Worm (Caenorhabditis elegans) whole organism, late embryonic: ENCODE results near the gene pir-1.

Experiments used
- ama-1 ChIP-seq: fragments of 150-350 bp; optimal IDR thresholded peaks from 2 replicates; lab custom pipeline; 2014
- ceh-9 ChIP-seq: sonication (generic microtip); optimal IDR thresholded peaks from 2 replicates; lab custom pipeline; 2016; ENCODE audit warnings: mild to moderate bottlenecking, missing genetic modification characterization, inconsistent platforms, missing compliant biosample characterization
- dmd-4 ChIP-seq: sonication (generic microtip); optimal IDR thresholded peaks from 2 replicates; lab custom pipeline; 2016; ENCODE audit warnings: borderline replicate concordance, missing genetic modification characterization, missing compliant biosample characterization
- dve-1 ChIP-seq: sonication (generic microtip); optimal IDR thresholded peaks from 2 replicates; lab custom pipeline; 2017; ENCODE audit warnings: antibody characterized with exemption, mild to moderate bottlenecking, missing genetic modification characterization, missing compliant biosample characterization
- elt-2 ChIP-seq: sonication (generic microtip); optimal IDR thresholded peaks from 2 replicates; lab custom pipeline; 2016; ENCODE audit warnings: missing genetic modification reagents, missing genetic modification characterization, missing compliant biosample characterization
- elt-4 ChIP-seq: sonication (generic microtip); optimal IDR thresholded peaks from 2 replicates; lab custom pipeline; 2016; ENCODE audit warnings: missing genetic modification characterization, missing compliant biosample characterization
- ets-4 ChIP-seq: sonication (generic microtip); optimal IDR thresholded peaks from 2 replicates; lab custom pipeline; 2016; ENCODE audit warnings: missing genetic modification characterization, missing compliant biosample characterization
- lim-6 ChIP-seq: sonication (generic microtip); optimal IDR thresholded peaks from 2 replicates; lab custom pipeline; 2016; ENCODE audit warnings: missing genetic modification characterization, missing compliant biosample characterization
- nhr-11 ChIP-seq: fragments of 150-350 bp; optimal IDR thresholded peaks from 2 replicates; lab custom pipeline; 2014; ENCODE audit warnings: missing biosample characterization, missing genetic modification characterization
- pha-4 ChIP-seq: fragments of 150-350 bp; optimal IDR thresholded peaks from 2 replicates; lab custom pipeline; 2018; ENCODE audit warnings: missing biosample characterization, missing genetic modification reagents, missing genetic modification characterization
- tbx-2 ChIP-seq: sonication (generic microtip); optimal IDR thresholded peaks from 2 replicates; lab custom pipeline; 2016; ENCODE audit warnings: missing genetic modification characterization, missing compliant biosample characterization

ce11 chrII:9190513-9191099, 13.5 kb downstream of the pir-1 start:
- TF ChIP-seq ama-1 (lab: Kevin White, UChicago) (no peak), tbx-2 (tag; lab: Kevin White, UChicago) (no peak), lim-6 (no peak), ceh-9 (tag; lab: Kevin White, UChicago) (no peak), elt-2 (tag; lab: Kevin White, UChicago) (no peak), dve-1 (tag; lab: Kevin White, UChicago) (no peak), dmd-4 (tag; lab: Kevin White, UChicago) (no peak), nhr-11 (tag; lab: Kevin White, UChicago) (no peak), pha-4 (tag; lab: Kevin White, UChicago) (no peak), ets-4 (tag; lab: Kevin White, UChicago) (no peak), elt-4 (tag; lab: Kevin White, UChicago) (no peak)
